Fruit fly (Drosophila melanogaster) S2 (cell line): Measurements from ENCODE around the gene CG9706.

Source experiments
- CG8478 ChIP-seq: fragments of >200 bp; optimal IDR thresholded peaks from 2 replicates; lab custom pipeline; 2018
- CTCF ChIP-seq, 2 experiments: fragments of >200 bp; optimal IDR thresholded peaks; 2 replicates each; lab custom pipeline; 2018

DNA sequence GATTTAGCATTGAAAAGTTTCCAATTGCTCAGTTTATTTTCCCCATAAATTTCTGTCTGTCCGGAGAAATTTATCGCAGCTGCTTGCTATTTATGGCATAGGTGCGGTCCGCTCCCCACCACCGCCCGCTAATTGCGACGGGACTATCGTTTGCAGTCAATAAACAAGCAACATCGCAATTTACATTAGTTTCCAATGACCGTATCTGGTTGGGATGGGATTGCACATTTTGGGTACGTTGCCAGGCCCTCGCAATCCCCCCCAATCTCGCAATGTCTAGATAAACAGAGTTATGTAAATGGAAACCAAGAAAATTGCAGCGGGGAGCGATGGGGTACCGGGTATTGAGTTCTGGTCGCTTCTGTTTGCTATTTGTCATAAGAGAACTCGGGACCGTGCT is 21.8 kb downstream of the CG9706 start, which contains the start of gene nudC:
- TF ChIP-seq CTCF (optimal IDR thresholded peaks at IDR 0.05; lab: Kevin White, UChicago) (no peak), CG8478 (lab: Kevin White, UChicago) (no peak)
